Worm (Caenorhabditis elegans) whole organism, late embryonic: ENCODE results near the gene fbxb-18.

Experiments
- C08G9.2 ChIP-seq: sonication (generic microtip); optimal IDR thresholded peaks from 2 replicates; lab custom pipeline; 2016; ENCODE audit warnings: mild to moderate bottlenecking, missing genetic modification characterization, moderate library complexity, missing compliant biosample characterization
- C38D4.7 ChIP-seq: fragments of 200-800 bp; sonication (Bioruptor generic); optimal IDR thresholded peaks from 2 replicates; lab custom pipeline; 2018; ENCODE audit warnings: mild to moderate bottlenecking, missing genetic modification characterization, moderate library complexity, missing compliant biosample characterization
- T23F11.4 ChIP-seq: fragments of 200-800 bp; sonication (Bioruptor generic); optimal IDR thresholded peaks from 2 replicates; lab custom pipeline; 2018; ENCODE audit warnings: mild to moderate bottlenecking, missing genetic modification characterization, missing compliant biosample characterization
- Y22D7AL.16 ChIP-seq: sonication (generic microtip); optimal IDR thresholded peaks from 2 replicates; lab custom pipeline; 2016; ENCODE audit warnings: missing genetic modification characterization, missing compliant biosample characterization
- ama-1 ChIP-seq: fragments of 150-350 bp; optimal IDR thresholded peaks from 2 replicates; lab custom pipeline; 2014
- ceh-14 ChIP-seq: sonication (generic microtip); optimal IDR thresholded peaks from 2 replicates; lab custom pipeline; 2016; ENCODE audit warnings: missing genotype, missing genetic modification characterization, missing compliant biosample characterization
- ceh-18 ChIP-seq: sonication (generic microtip); optimal IDR thresholded peaks from 2 replicates; lab custom pipeline; 2016; ENCODE audit warnings: missing genetic modification characterization, missing compliant biosample characterization
- ceh-19 ChIP-seq: fragments of 200-800 bp; sonication (Bioruptor generic); optimal IDR thresholded peaks from 2 replicates; lab custom pipeline; 2018; ENCODE audit warnings: mild to moderate bottlenecking, missing genetic modification characterization, missing compliant biosample characterization
- ceh-22 ChIP-seq: sonication (generic microtip); optimal IDR thresholded peaks from 2 replicates; lab custom pipeline; 2017; ENCODE audit warnings: missing biosample characterization, missing genetic modification characterization
- ceh-24 ChIP-seq: sonication (generic microtip); optimal IDR thresholded peaks from 2 replicates; lab custom pipeline; 2016; ENCODE audit warnings: mild to moderate bottlenecking, missing genetic modification characterization, missing compliant biosample characterization
- ceh-31 ChIP-seq: sonication (generic microtip); optimal IDR thresholded peaks from 2 replicates; lab custom pipeline; 2016; ENCODE audit warnings: missing genetic modification characterization, missing compliant biosample characterization
- ceh-48 ChIP-seq: sonication (generic microtip); optimal IDR thresholded peaks from 2 replicates; lab custom pipeline; 2016; ENCODE audit warnings: missing genetic modification characterization, inconsistent platforms, missing compliant biosample characterization
- che-1 ChIP-seq: sonication (generic microtip); optimal IDR thresholded peaks from 2 replicates; lab custom pipeline; 2016; ENCODE audit warnings: mild to moderate bottlenecking, missing genetic modification characterization, missing compliant biosample characterization
- dmd-4 ChIP-seq: sonication (generic microtip); optimal IDR thresholded peaks from 2 replicates; lab custom pipeline; 2016; ENCODE audit warnings: borderline replicate concordance, missing genetic modification characterization, missing compliant biosample characterization
- eyg-1 ChIP-seq: sonication (generic microtip); optimal IDR thresholded peaks from 2 replicates; lab custom pipeline; 2016; ENCODE audit warnings: missing genotype, missing genetic modification characterization, missing compliant biosample characterization
- fax-1 ChIP-seq: sonication (generic microtip); optimal IDR thresholded peaks from 2 replicates; lab custom pipeline; 2016; ENCODE audit warnings: missing genotype, missing genetic modification characterization, missing compliant biosample characterization
- fkh-6 ChIP-seq: sonication (generic microtip); optimal IDR thresholded peaks from 2 replicates; lab custom pipeline; 2016; ENCODE audit warnings: missing genetic modification characterization, missing compliant biosample characterization
- hlh-30 ChIP-seq: sonication (generic microtip); optimal IDR thresholded peaks from 2 replicates; lab custom pipeline; 2017; ENCODE audit warnings: antibody characterized with exemption, missing genetic modification characterization, missing compliant biosample characterization; ENCODE audit not compliant: insufficient read depth
- hlh-8 ChIP-seq: sonication (generic microtip); optimal IDR thresholded peaks from 2 replicates; lab custom pipeline; 2016; ENCODE audit warnings: missing genotype, missing genetic modification characterization, missing compliant biosample characterization
- lim-6 ChIP-seq: sonication (generic microtip); optimal IDR thresholded peaks from 2 replicates; lab custom pipeline; 2016; ENCODE audit warnings: missing genetic modification characterization, missing compliant biosample characterization
- nfya-1 ChIP-seq: sonication (generic microtip); optimal IDR thresholded peaks from 2 replicates; lab custom pipeline; 2017; ENCODE audit warnings: missing genetic modification characterization, mild to moderate bottlenecking, missing compliant biosample characterization, antibody characterized with exemption, moderate library complexity
- npax-4 ChIP-seq: sonication (generic microtip); optimal IDR thresholded peaks from 2 replicates; lab custom pipeline; 2016; ENCODE audit warnings: missing genetic modification characterization, missing compliant biosample characterization
- pat-9 ChIP-seq: fragments of 200-800 bp; sonication (Bioruptor generic); optimal IDR thresholded peaks from 2 replicates; lab custom pipeline; 2018; ENCODE audit warnings: mild to moderate bottlenecking, missing genetic modification characterization, moderate library complexity, missing compliant biosample characterization
- pax-1 ChIP-seq: fragments of 150-350 bp; optimal IDR thresholded peaks from 2 replicates; lab custom pipeline; 2014; ENCODE audit warnings: missing biosample characterization, missing genetic modification characterization
- pha-4 ChIP-seq: fragments of 150-350 bp; optimal IDR thresholded peaks from 2 replicates; lab custom pipeline; 2018; ENCODE audit warnings: missing biosample characterization, missing genetic modification reagents, missing genetic modification characterization
- rnt-1 ChIP-seq: sonication (generic microtip); optimal IDR thresholded peaks from 2 replicates; lab custom pipeline; 2016; ENCODE audit warnings: missing genetic modification characterization, missing compliant biosample characterization
- sox-2 ChIP-seq: fragments of 200-800 bp; sonication (Bioruptor generic); IDR thresholded peaks from 2 replicates; pipeline ENCODE4 v1.3.6; 2022; ENCODE audit warnings: missing genetic modification reagents, missing genetic modification characterization, missing compliant biosample characterization
- syd-9 ChIP-seq: sonication (generic microtip); optimal IDR thresholded peaks from 2 replicates; lab custom pipeline; 2016; ENCODE audit warnings: mild to moderate bottlenecking, missing genetic modification characterization, moderate library complexity, missing compliant biosample characterization
- tbx-2 ChIP-seq: sonication (generic microtip); optimal IDR thresholded peaks from 2 replicates; lab custom pipeline; 2016; ENCODE audit warnings: missing genetic modification characterization, missing compliant biosample characterization
- unc-3 ChIP-seq, 2 experiments: fragments of 200-800 bp in 1 of 2; sonication (Bioruptor generic) in 1 of 2; sonication (generic microtip) in 1 of 2; conservative IDR thresholded peaks in 1 of 2; optimal IDR thresholded peaks in 1 of 2; 2 replicates each; pipeline versions ENCODE4 v1.3.6 to Lab custom; 2016 to 2022; ENCODE audit warnings: missing compliant biosample characterization in 2 of 2, missing genetic modification characterization in 2 of 2, missing genetic modification reagents in 1 of 2
- ztf-16 ChIP-seq: sonication (generic microtip); optimal IDR thresholded peaks from 2 replicates; lab custom pipeline; 2017; ENCODE audit warnings: missing genetic modification characterization, missing compliant biosample characterization

The fbxb-18 gene

ce11 chrII:1725735-1726134 is 37.0 kb upstream of the fbxb-18 start, which contains the start of gene F45C12.17:
Gene F45C12.17 (plus strand): TSS chrII:1726111.
- TF ChIP-seq hlh-8 (tag; lab: Kevin White, UChicago), result no peak
- no peak for TF ChIP-seq ceh-19 (GFP tag; lab: Kevin White, UChicago)
- no peak for TF ChIP-seq pax-1 (tag; lab: Kevin White, UChicago)
- no peak for TF ChIP-seq pha-4 (tag; lab: Kevin White, UChicago)
- no peak for TF ChIP-seq Y22D7AL.16
- TF ChIP-seq ceh-14 (tag; lab: Kevin White, UChicago), result no peak
- TF ChIP-seq fax-1, result no peak
- no peak for TF ChIP-seq ceh-22 (tag; lab: Kevin White, UChicago)
- no peak for TF ChIP-seq rnt-1 (tag; lab: Kevin White, UChicago)
- TF ChIP-seq tbx-2 (tag; lab: Kevin White, UChicago), result no peak

DNA sequence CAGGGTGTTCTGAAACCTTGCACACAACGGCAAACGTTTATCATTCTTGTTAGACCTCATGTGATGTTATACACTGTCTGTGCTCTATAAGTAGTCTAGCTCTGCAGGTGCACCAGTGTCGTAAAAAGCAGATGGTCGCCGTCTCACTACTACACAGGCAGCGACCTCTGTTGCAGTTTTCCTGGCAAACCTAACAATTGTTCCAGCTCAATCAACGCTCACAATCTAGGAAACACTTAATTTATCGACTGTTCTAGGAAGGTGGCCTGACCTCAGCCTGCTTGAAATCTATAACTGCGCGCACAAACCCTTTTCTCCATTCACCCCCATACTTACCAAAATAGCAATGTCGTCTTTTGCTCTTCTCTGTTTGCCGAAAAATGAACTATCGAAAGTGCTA is 35.6 kb upstream of the fbxb-18 start, which contains the start of gene fbxb-11:
Gene fbxb-11 (plus strand): TSS at position 301 of the 400 bp plus-strand sequence.
- TF ChIP-seq T23F11.4 (GFP tag; lab: Kevin White, UChicago), result no peak
- TF ChIP-seq ceh-48 (tag; lab: Kevin White, UChicago), result no peak
- no peak for TF ChIP-seq hlh-30 (tag; lab: Kevin White, UChicago)
- TF ChIP-seq ceh-24, result no peak
- no peak for TF ChIP-seq npax-4 (tag; lab: Kevin White, UChicago)
- no peak for TF ChIP-seq ztf-16 (tag; lab: Kevin White, UChicago)
- no peak for TF ChIP-seq nfya-1 (tag; lab: Kevin White, UChicago)
- TF ChIP-seq, all 69 proteins: peak for 0

ce11 chrII:1722394-1722793 is 33.7 kb upstream of the fbxb-18 start, which contains the start of the genes fbxb-5 and btb-8:
Gene fbxb-5 (minus strand): TSS chrII:1722494.
Gene btb-8 (plus strand): TSS chrII:1722770.
- TF ChIP-seq che-1 (tag; lab: Kevin White, UChicago) (no peak), ceh-18 (tag; lab: Kevin White, UChicago) (no peak)

DNA sequence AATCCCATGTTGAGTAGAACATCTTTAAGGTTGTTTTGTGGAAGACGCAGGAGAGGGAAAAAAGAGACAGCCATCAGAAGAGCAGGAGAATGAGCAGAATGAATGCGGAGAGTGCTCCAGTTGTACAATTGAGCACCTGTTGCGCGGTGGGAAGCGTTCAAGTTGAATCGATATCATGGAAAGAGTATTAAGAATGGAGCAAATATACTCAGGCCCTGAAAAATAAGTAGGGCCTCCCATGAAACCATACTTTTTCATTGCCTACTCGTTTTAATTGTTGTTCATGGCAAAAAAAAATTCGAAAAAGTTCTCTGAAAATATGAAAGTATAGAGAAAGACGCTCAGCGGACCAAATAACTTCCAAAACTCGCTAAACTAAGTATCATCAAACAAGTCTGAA is 30.4 kb upstream of the fbxb-18 start, which contains the start of gene fbxb-48:
Gene fbxb-48 (minus strand): TSS at position 101 of the 400 bp plus-strand sequence.
- TF ChIP-seq che-1 (tag; lab: Kevin White, UChicago), result no peak
- TF ChIP-seq eyg-1 (tag; lab: Kevin White, UChicago), result no peak
- no peak for TF ChIP-seq pax-1 (tag; lab: Kevin White, UChicago)
- no peak for TF ChIP-seq T23F11.4 (GFP tag; lab: Kevin White, UChicago)

ce11 chrII:1714772-1715353 is 26.1 kb upstream of the fbxb-18 start, which contains the start of gene btb-6:
Gene btb-6 (plus strand): TSS chrII:1715303.
- TF ChIP-seq C38D4.7 (GFP tag; lab: Kevin White, UChicago), result no peak
- no peak for TF ChIP-seq ceh-24
- no peak for TF ChIP-seq Y22D7AL.16
- no peak for TF ChIP-seq ama-1 (lab: Kevin White, UChicago)
- TF ChIP-seq fkh-6 (tag; lab: Kevin White, UChicago), result no peak
- no peak for TF ChIP-seq ceh-48 (tag; lab: Kevin White, UChicago)
- TF ChIP-seq lim-6 (tag; lab: Kevin White, UChicago), result no peak
- no peak for TF ChIP-seq tbx-2 (tag; lab: Kevin White, UChicago)
- no peak for TF ChIP-seq C08G9.2
- no peak for TF ChIP-seq pat-9
- TF ChIP-seq nfya-1 (tag; lab: Kevin White, UChicago), result no peak
- no peak for TF ChIP-seq dmd-4 (tag; lab: Kevin White, UChicago)
- TF ChIP-seq sox-2 (GFP tag; lab: Robert Waterston, UW), result no peak
- no peak for TF ChIP-seq unc-3 (GFP tag; conservative IDR thresholded peaks at IDR 0.05; lab: Robert Waterston, UW)
- TF ChIP-seq unc-3 (tag; optimal IDR thresholded peaks at IDR 0.05; lab: Kevin White, UChicago), result no peak
- no peak for TF ChIP-seq syd-9 (tag; lab: Kevin White, UChicago)
- TF ChIP-seq ceh-31 (tag; lab: Kevin White, UChicago), result no peak
- no peak for TF ChIP-seq rnt-1 (tag; lab: Kevin White, UChicago)
- TF ChIP-seq pax-1 (tag; lab: Kevin White, UChicago), result no peak
- TF ChIP-seq, all 69 proteins: peak for 0
